Worm (Caenorhabditis elegans) whole organism, L2 larva: ENCODE data around the gene mrps-35.

Experiments used
- aly-2 ChIP-seq: fragments of 150-350 bp; optimal IDR thresholded peaks from 2 replicates; lab custom pipeline; 2014; ENCODE audit warnings: missing biosample characterization, missing genetic modification characterization
- ama-1 ChIP-seq: fragments of 150-350 bp; optimal IDR thresholded peaks from 2 replicates; lab custom pipeline; 2018; ENCODE audit warnings: inconsistent platforms
- blmp-1 ChIP-seq: sonication (generic microtip); optimal IDR thresholded peaks from 2 replicates; lab custom pipeline; 2017; ENCODE audit warnings: missing genetic modification characterization, mild to moderate bottlenecking, missing compliant biosample characterization, antibody characterized with exemption, moderate library complexity; ENCODE audit not compliant: insufficient read depth
- ceh-82 ChIP-seq: fragments of 150-350 bp; optimal IDR thresholded peaks from 2 replicates; lab custom pipeline; 2014; ENCODE audit warnings: missing biosample characterization, missing genetic modification characterization
- dmd-4 ChIP-seq: sonication (generic microtip); optimal IDR thresholded peaks from 2 replicates; lab custom pipeline; 2017; ENCODE audit warnings: missing biosample characterization, missing genetic modification characterization
- nhr-12 ChIP-seq: fragments of 150-350 bp; optimal IDR thresholded peaks from 2 replicates; lab custom pipeline; 2014; ENCODE audit warnings: missing biosample characterization, missing genetic modification characterization
- nhr-237 ChIP-seq: fragments of 150-350 bp; optimal IDR thresholded peaks from 2 replicates; lab custom pipeline; 2014; ENCODE audit warnings: missing biosample characterization, missing genetic modification characterization
- nhr-6 ChIP-seq: fragments of 150-350 bp; optimal IDR thresholded peaks from 2 replicates; lab custom pipeline; 2014; ENCODE audit warnings: missing biosample characterization, missing genetic modification characterization
- nhr-77 ChIP-seq: fragments of 150-350 bp; optimal IDR thresholded peaks from 2 replicates; lab custom pipeline; 2014; ENCODE audit warnings: missing biosample characterization, missing genetic modification characterization
- skn-1 ChIP-seq: sonication (generic microtip); optimal IDR thresholded peaks from 2 replicates; lab custom pipeline; 2017; ENCODE audit warnings: missing biosample characterization, missing genetic modification characterization
- snpc-4 ChIP-seq: fragments of 150-350 bp; optimal IDR thresholded peaks from 2 replicates; lab custom pipeline; 2014; ENCODE audit warnings: missing biosample characterization, missing genetic modification characterization
- ztf-11 ChIP-seq: sonication (generic microtip); optimal IDR thresholded peaks from 2 replicates; lab custom pipeline; 2017; ENCODE audit warnings: missing biosample characterization, missing genetic modification characterization
- ztf-4 ChIP-seq: fragments of 150-350 bp; optimal IDR thresholded peaks from 2 replicates; lab custom pipeline; 2014; ENCODE audit warnings: missing biosample characterization, missing genetic modification characterization

- TF ChIP-seq snpc-4 (tag; lab: Kevin White, UChicago), result no peak
- TF ChIP-seq ceh-82 (tag; lab: Kevin White, UChicago), result no peak
- no peak for TF ChIP-seq nhr-77
- TF ChIP-seq skn-1, result peak; percentile 15
- TF ChIP-seq nhr-12 (tag; lab: Kevin White, UChicago), result no peak
- no peak for TF ChIP-seq ztf-11
- no peak for TF ChIP-seq blmp-1 (tag; lab: Kevin White, UChicago)
- no peak for TF ChIP-seq ama-1 (lab: Kevin White, UChicago)
- TF ChIP-seq ztf-4 (tag; lab: Kevin White, UChicago), result no peak
- TF ChIP-seq nhr-237 (tag; lab: Kevin White, UChicago), result no peak
- no peak for TF ChIP-seq dmd-4 (tag; lab: Kevin White, UChicago)
- TF ChIP-seq nhr-6 (tag; lab: Kevin White, UChicago), result no peak
- TF ChIP-seq aly-2 (tag; lab: Kevin White, UChicago), result no peak
Measured at ce11 chrV:18957267-18957843, 23.8 kb upstream of the mrps-35 start, which contains the start of gene hrg-10.
